Worm (Caenorhabditis elegans) whole organism, L1 larva: ENCODE data around the gene K08D10.10.
"Not testable (repeated sequence)": the region's sequence is repeated elsewhere in the genome, so short reads cannot be mapped to it uniquely, and the experiment has no call there.

Source experiments
- C16A3.4 ChIP-seq: fragments of 150-350 bp; optimal IDR thresholded peaks from 2 replicates; lab custom pipeline; 2014; ENCODE audit warnings: missing biosample characterization, missing genetic modification characterization
- F16B12.6 ChIP-seq: fragments of 150-350 bp; optimal IDR thresholded peaks from 2 replicates; lab custom pipeline; 2014; ENCODE audit warnings: missing biosample characterization, missing genetic modification characterization
- ceh-82 ChIP-seq, 3 experiments: fragments of 150-350 bp in 1 of 3; sonication (generic microtip) in 2 of 3; optimal IDR thresholded peaks; 2 replicates each; lab custom pipeline; 2014 to 2017; ENCODE audit warnings: missing biosample characterization in 3 of 3, missing genetic modification characterization in 3 of 3
- ceh-88 ChIP-seq: fragments of 200-800 bp; sonication (Bioruptor generic); IDR thresholded peaks from 2 replicates; pipeline ENCODE4 v1.3.6; 2022; ENCODE audit warnings: missing genetic modification characterization, missing compliant biosample characterization
- dpl-1 ChIP-seq, 3 experiments: fragments of 150-350 bp in 2 of 3; sonication (generic microtip) in 1 of 3; optimal IDR thresholded peaks; 2 replicates each; lab custom pipeline; 2014 to 2017; ENCODE audit warnings: missing biosample characterization in 3 of 3, missing genetic modification characterization in 3 of 3, missing genetic modification reagents in 3 of 3
- fkh-8 ChIP-seq: sonication (generic microtip); optimal IDR thresholded peaks from 2 replicates; lab custom pipeline; 2016; ENCODE audit warnings: mild to moderate bottlenecking, missing genetic modification characterization, missing compliant biosample characterization
- lin-35 ChIP-seq, 2 experiments: fragments of 150-350 bp; optimal IDR thresholded peaks; 2 replicates each; lab custom pipeline; 2014; ENCODE audit warnings: missing biosample characterization in 2 of 2, missing genetic modification characterization in 2 of 2, missing genetic modification reagents in 2 of 2
- mep-1 ChIP-seq: fragments of 150-350 bp; optimal IDR thresholded peaks from 2 replicates; lab custom pipeline; 2014; ENCODE audit warnings: missing biosample characterization, missing genetic modification characterization
- nhr-12 ChIP-seq: sonication (generic microtip); optimal IDR thresholded peaks from 2 replicates; lab custom pipeline; 2017; ENCODE audit warnings: missing biosample characterization, missing genetic modification characterization
- nhr-28 ChIP-seq: fragments of 150-350 bp; optimal IDR thresholded peaks from 2 replicates; lab custom pipeline; 2014; ENCODE audit warnings: missing biosample characterization, missing genetic modification characterization
- snu-23 ChIP-seq: sonication (generic microtip); optimal IDR thresholded peaks from 2 replicates; lab custom pipeline; 2016; ENCODE audit warnings: missing genetic modification characterization, missing compliant biosample characterization
- sptf-1 ChIP-seq: fragments of 150-350 bp; optimal IDR thresholded peaks from 2 replicates; lab custom pipeline; 2014; ENCODE audit warnings: missing biosample characterization, missing genetic modification characterization

Gene K08D10.10

DNA sequence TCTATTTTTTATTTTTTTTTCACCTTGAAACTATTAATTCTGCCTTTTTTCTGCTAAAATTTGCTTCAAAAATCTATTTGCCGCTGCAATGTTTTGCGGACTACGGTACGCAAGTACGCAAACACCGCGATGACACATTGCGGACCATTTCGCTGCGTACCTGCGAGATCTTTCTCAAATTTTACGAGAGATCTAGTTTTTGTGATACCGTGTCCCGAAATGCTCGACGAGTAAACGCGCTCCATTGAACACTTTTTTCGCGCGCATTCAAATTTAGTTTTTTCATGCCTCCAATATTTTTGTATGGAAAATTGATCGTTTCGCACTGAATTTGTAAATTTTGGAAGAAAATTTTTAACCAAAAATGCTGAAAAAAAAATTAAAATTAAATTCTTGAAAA, 32.7 kb downstream of the K08D10.10 start (continued):
- TF ChIP-seq lin-35 (GFP tag; optimal IDR thresholded peaks at IDR 0.05; lab: Kevin White, UChicago) (peak; percentile 58 to 71), dpl-1 (GFP tag; optimal IDR thresholded peaks at IDR 0.05; lab: Kevin White, UChicago) (peak; percentile 43 to 71 (median 64)), snu-23 (GFP tag; lab: Kevin White, UChicago) (peak; percentile 47)
- TF ChIP-seq, all 84 proteins: peak for 27; not testable (repeated sequence) for 57

DNA sequence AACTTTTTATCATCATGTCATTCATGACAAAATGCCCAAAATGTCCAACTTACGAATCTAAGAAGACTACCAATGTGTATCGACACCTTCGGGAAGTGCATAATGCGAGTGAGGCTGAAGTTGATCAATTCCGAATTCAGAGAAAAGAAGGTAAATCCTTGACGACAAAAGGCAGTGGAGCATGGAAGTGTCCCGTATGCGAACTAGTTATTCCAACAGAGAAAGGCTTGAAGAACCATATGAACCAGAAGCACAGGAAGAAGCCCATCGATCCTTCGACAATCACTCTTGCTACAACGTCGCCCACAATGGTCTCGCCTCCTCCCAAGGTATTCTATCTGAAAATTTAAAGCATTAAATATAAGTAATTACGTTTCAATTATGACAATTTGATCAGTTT, 34.1 kb downstream of the K08D10.10 start, which contains the start of gene K08D10.11:
TSS of gene K08D10.11 (minus strand) at position 101 of the 400 bp plus-strand sequence.
- TF ChIP-seq ceh-88 (GFP tag; lab: Robert Waterston, UW); sptf-1 (tag; lab: Kevin White, UChicago); F16B12.6 (tag; lab: Kevin White, UChicago): not testable (repeated sequence)

DNA sequence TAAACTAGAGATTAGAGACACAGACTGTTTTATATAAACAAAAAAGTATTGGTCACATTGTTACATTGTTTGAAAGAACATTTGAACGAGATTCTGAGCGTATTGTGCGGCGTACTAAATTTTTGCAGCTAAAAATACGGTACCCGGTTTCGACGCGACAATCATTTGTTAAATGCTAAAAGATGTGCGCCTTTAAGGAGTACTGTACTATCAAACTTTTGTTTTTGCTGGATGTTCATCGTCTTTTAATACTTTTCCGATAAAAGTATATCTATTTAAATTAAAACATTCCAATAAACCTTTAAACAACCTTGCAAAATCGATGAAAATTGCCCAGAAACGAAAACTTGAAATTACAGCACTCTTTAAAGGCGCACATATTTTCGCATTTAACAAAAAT, 44.7 kb downstream of the K08D10.10 start, which contains the start of gene K06B9.6:
TSS of gene K06B9.6 (minus strand) at position 101 of the 400 bp plus-strand sequence.
- not testable (repeated sequence) for TF ChIP-seq mep-1 (tag; lab: Kevin White, UChicago); nhr-28 (tag; lab: Kevin White, UChicago); ceh-82 (tag; optimal IDR thresholded peaks at IDR 0.05; lab: Kevin White, UChicago)
- TF ChIP-seq, all 84 proteins: peak for 0; not testable (repeated sequence) for 84

DNA sequence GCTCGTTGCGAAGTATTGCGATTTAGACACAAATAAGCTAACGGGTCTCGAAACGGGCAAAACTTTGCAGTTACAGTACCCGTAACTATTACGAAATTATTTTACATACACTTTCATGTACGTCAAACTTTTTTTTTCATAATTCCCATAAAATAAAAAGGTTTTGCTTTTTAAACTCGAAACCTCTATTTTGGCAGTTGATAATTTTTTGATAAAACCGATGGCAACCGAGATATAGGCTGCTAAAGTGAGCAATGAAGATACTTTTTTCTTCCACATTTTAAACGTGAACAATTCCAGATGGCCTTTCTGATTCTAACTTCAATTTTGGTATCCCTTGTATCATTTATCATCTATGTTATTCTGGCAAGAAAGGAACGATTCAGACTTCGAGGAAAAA, 45.1 kb downstream of the K08D10.10 start, which contains the start of gene cyp-25A6:
TSS of gene cyp-25A6 (plus strand) at position 301 of the 400 bp plus-strand sequence.
- not testable (repeated sequence) for TF ChIP-seq sptf-1 (tag; lab: Kevin White, UChicago); nhr-12; C16A3.4 (tag; lab: Kevin White, UChicago)

DNA sequence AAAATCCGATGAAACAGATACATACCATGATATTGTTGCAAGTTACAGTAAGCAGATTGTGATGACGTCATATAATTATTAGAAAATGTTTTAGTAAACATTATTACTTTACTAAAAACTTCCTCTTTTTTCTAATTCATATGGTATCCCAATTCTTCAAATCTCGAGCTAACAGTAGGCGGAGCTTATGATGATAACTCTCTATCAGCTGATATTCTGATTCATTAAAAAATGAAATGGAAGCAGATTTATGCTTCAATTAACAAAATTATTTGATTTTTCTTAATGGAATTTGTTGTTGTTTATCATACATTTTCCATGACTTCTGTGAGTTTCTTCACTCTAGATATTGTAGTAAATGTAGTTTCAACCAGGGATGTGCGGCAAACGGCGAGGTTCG, 52.2 kb downstream of the K08D10.10 start, which contains the start of gene pax-2:
TSS of gene pax-2 (minus strand) at position 101 of the 400 bp plus-strand sequence.
- TF ChIP-seq ceh-82 (tag; optimal IDR thresholded peaks at IDR 0.05; lab: Kevin White, UChicago) = no peak
- TF ChIP-seq fkh-8 (tag; lab: Kevin White, UChicago) = peak; percentile 21
- TF ChIP-seq, all 84 proteins: peak for 1
